Fruit fly (Drosophila melanogaster): ENCODE measurements around the gene CG5989.

Gene CG5989

dm6 chr3L:8582105-8582707 is 21.7 kb downstream of the CG5989 start:
- TF ChIP-seq ey (GFP tag; optimal IDR thresholded peaks at IDR 0.05) (no peak), OdsH (GFP tag; optimal IDR thresholded peaks at IDR 0.05) (no peak), tai (GFP tag; optimal IDR thresholded peaks at IDR 0.05) (no peak), Hr78 (GFP tag; optimal IDR thresholded peaks at IDR 0.05) (no peak), Dif (GFP tag; optimal IDR thresholded peaks at IDR 0.05; ENCODE audit: partially characterized antibody) (no peak), sage (GFP tag; optimal IDR thresholded peaks at IDR 0.05) (no peak), woc (GFP tag; optimal IDR thresholded peaks at IDR 0.05) (no peak), sv (GFP tag; optimal IDR thresholded peaks at IDR 0.05) (no peak), Dfd (GFP tag; optimal IDR thresholded peaks at IDR 0.05) (no peak), psq (GFP tag; optimal IDR thresholded peaks at IDR 0.05) (no peak), Sp1 (GFP tag; optimal IDR thresholded peaks at IDR 0.05) (no peak)

dm6 chr3L:8580780-8581179 is 23.2 kb downstream of the CG5989 start:
- TF ChIP-seq foxo (GFP tag; optimal IDR thresholded peaks at IDR 0.05) (no peak), psq (GFP tag; optimal IDR thresholded peaks at IDR 0.05) (no peak), Myc (optimal IDR thresholded peaks at IDR 0.05) (no peak), CrebA (GFP tag; optimal IDR thresholded peaks at IDR 0.05; ENCODE audit: borderline replicate concordance) (peak; percentile 55), Mio (GFP tag; optimal IDR thresholded peaks at IDR 0.05) (no peak), Vsx2 (GFP tag; optimal IDR thresholded peaks at IDR 0.05; ENCODE audit: partially characterized antibody) (peak; percentile 32), Hr83 (GFP tag; optimal IDR thresholded peaks at IDR 0.05; ENCODE audit: poor library complexity, severe bottlenecking) (no peak), Sp1 (GFP tag; optimal IDR thresholded peaks at IDR 0.05) (no peak), h (GFP tag; optimal IDR thresholded peaks at IDR 0.05) (no peak), usp (GFP tag; optimal IDR thresholded peaks at IDR 0.05) (no peak), dsf (GFP tag; optimal IDR thresholded peaks at IDR 0.05; ENCODE audit: borderline replicate concordance) (no peak), fru (GFP tag; optimal IDR thresholded peaks at IDR 0.05) (no peak), tai (GFP tag; optimal IDR thresholded peaks at IDR 0.05) (no peak), N (GFP tag; optimal IDR thresholded peaks at IDR 0.05) (no peak), Hnf4 (GFP tag; optimal IDR thresholded peaks at IDR 0.05) (no peak), sv (GFP tag; optimal IDR thresholded peaks at IDR 0.05) (no peak), lola (GFP tag; optimal IDR thresholded peaks at IDR 0.05) (no peak), br (GFP tag; optimal IDR thresholded peaks at IDR 0.05) (peak; percentile 45), jim (GFP tag; optimal IDR thresholded peaks at IDR 0.05) (no peak)

dm6 chr3L:8579513-8579912 is 24.4 kb downstream of the CG5989 start:
- TF ChIP-seq br (GFP tag; optimal IDR thresholded peaks at IDR 0.05) (no peak), Vsx2 (GFP tag; optimal IDR thresholded peaks at IDR 0.05; ENCODE audit: partially characterized antibody) (no peak), tai (GFP tag; optimal IDR thresholded peaks at IDR 0.05) (no peak), fru (GFP tag; optimal IDR thresholded peaks at IDR 0.05) (no peak), sage (GFP tag; optimal IDR thresholded peaks at IDR 0.05) (no peak), Sp1 (GFP tag; optimal IDR thresholded peaks at IDR 0.05) (no peak), woc (GFP tag; optimal IDR thresholded peaks at IDR 0.05) (no peak), CG32264 (GFP tag; optimal IDR thresholded peaks at IDR 0.05) (no peak)

dm6 chr3L:8578470-8578869 is 25.5 kb downstream of the CG5989 start:
- TF ChIP-seq Hr78 (GFP tag; optimal IDR thresholded peaks at IDR 0.05): no peak
- no peak for TF ChIP-seq N (GFP tag; optimal IDR thresholded peaks at IDR 0.05)
- no peak for TF ChIP-seq Dfd (GFP tag; optimal IDR thresholded peaks at IDR 0.05)
- TF ChIP-seq br (GFP tag; optimal IDR thresholded peaks at IDR 0.05): no peak
- peak; percentile 22 for TF ChIP-seq h (GFP tag; optimal IDR thresholded peaks at IDR 0.05)
- TF ChIP-seq jim (GFP tag; optimal IDR thresholded peaks at IDR 0.05): no peak

dm6 chr3L:8575844-8576842 is 27.8 kb downstream of the CG5989 start, which contains the start of the genes CG6638 and CG43078:
Gene CG6638 (minus strand): TSS chr3L:8576078.
Gene CG43078 (plus strand): TSS chr3L:8576808.
- TF ChIP-seq Dif (GFP tag; optimal IDR thresholded peaks at IDR 0.05; ENCODE audit: partially characterized antibody) (no peak), psq (GFP tag; optimal IDR thresholded peaks at IDR 0.05) (peak; percentile 26), rgr (GFP tag; optimal IDR thresholded peaks at IDR 0.05) (peak; percentile 46), lola (GFP tag; optimal IDR thresholded peaks at IDR 0.05) (no peak), CrebA (GFP tag; optimal IDR thresholded peaks at IDR 0.05; ENCODE audit: borderline replicate concordance) (no peak), foxo (GFP tag; optimal IDR thresholded peaks at IDR 0.05) (peak in 1 of 2 experiments; percentile 34), woc (GFP tag; optimal IDR thresholded peaks at IDR 0.05) (no peak), jim (GFP tag; optimal IDR thresholded peaks at IDR 0.05) (no peak), Hnf4 (GFP tag; optimal IDR thresholded peaks at IDR 0.05) (no peak), Rel (GFP tag; optimal IDR thresholded peaks at IDR 0.05) (no peak), Rel (tag; optimal IDR thresholded peaks at IDR 0.05) (peak; percentile 57), pan (optimal IDR thresholded peaks at IDR 0.05) (no peak), HLH106 (tag; optimal IDR thresholded peaks at IDR 0.05) (no peak), CG9705 (GFP tag; optimal IDR thresholded peaks at IDR 0.05) (no peak), ey (GFP tag; optimal IDR thresholded peaks at IDR 0.05) (no peak), sage (GFP tag; optimal IDR thresholded peaks at IDR 0.05) (no peak), br (GFP tag; optimal IDR thresholded peaks at IDR 0.05) (no peak), sv (GFP tag; optimal IDR thresholded peaks at IDR 0.05) (no peak), N (GFP tag; optimal IDR thresholded peaks at IDR 0.05) (no peak)
